Worm (Caenorhabditis elegans) whole organism, L3 larva: Measurements from ENCODE around the gene acl-6.

Experiments
- egl-27 ChIP-seq: sonication (generic microtip); optimal IDR thresholded peaks from 4 replicates; lab custom pipeline; 2017; ENCODE audit warnings: missing biosample characterization, missing genetic modification reagents, missing genetic modification characterization
- egl-5 ChIP-seq: fragments of 150-350 bp; optimal IDR thresholded peaks from 2 replicates; lab custom pipeline; 2017; ENCODE audit warnings: missing biosample characterization, missing genetic modification reagents, missing genetic modification characterization, inconsistent platforms
- nhr-11 ChIP-seq: fragments of 150-350 bp; optimal IDR thresholded peaks from 2 replicates; lab custom pipeline; 2014; ENCODE audit warnings: missing biosample characterization, missing genetic modification characterization
- nhr-237 ChIP-seq: fragments of 150-350 bp; optimal IDR thresholded peaks from 2 replicates; lab custom pipeline; 2014; ENCODE audit warnings: missing biosample characterization, missing genetic modification characterization
- skn-1 ChIP-seq: fragments of 150-350 bp; optimal IDR thresholded peaks from 2 replicates; lab custom pipeline; 2014; ENCODE audit warnings: missing biosample characterization, missing genetic modification characterization
- snpc-4 ChIP-seq: fragments of 150-350 bp; optimal IDR thresholded peaks from 2 replicates; lab custom pipeline; 2014; ENCODE audit warnings: missing biosample characterization, missing genetic modification characterization

DNA sequence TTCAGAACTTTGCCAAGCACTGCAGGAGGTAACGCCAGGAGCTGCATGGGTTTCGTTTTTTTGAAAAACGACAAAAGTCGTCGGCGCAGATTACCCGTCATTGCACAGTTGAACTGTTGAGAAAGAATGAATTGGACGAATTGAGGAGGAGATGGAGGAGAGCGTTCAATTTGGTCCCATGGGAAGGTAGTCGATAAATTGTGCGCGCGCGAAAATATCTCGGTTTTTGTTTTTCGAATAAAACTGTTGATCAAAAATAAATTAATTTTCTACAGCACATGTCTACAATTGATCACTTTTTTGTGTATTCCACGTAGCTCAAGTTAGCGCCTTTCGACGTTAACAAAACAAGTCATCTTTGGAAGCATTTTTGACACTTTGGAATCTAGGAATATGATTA is 13.3 kb upstream of the acl-6 start, which contains the start of gene F08F3.6:
- TF ChIP-seq nhr-11 (tag; lab: Kevin White, UChicago) (no peak), skn-1 (tag; lab: Kevin White, UChicago) (no peak), egl-5 (tag; lab: Kevin White, UChicago) (no peak), nhr-237 (tag; lab: Kevin White, UChicago) (no peak), egl-27 (tag; lab: Kevin White, UChicago) (no peak), snpc-4 (tag; lab: Kevin White, UChicago) (no peak)
